Worm (Caenorhabditis elegans) whole organism, L4 larva: Measurements from ENCODE around the gene F35F10.5.

Experiments
- T26A8.4 ChIP-seq: fragments of 200-800 bp; sonication (Bioruptor generic); IDR thresholded peaks from 2 replicates; pipeline ENCODE4 v1.3.6; 2022; ENCODE audit warnings: missing genetic modification characterization, missing compliant biosample characterization
- ceh-44 ChIP-seq: fragments of 200-800 bp; sonication (Bioruptor generic); IDR thresholded peaks from 2 replicates; pipeline ENCODE4 v1.3.6; 2022; ENCODE audit warnings: missing genetic modification reagents, missing genetic modification characterization, missing compliant biosample characterization
- dmd-6 ChIP-seq: fragments of 200-800 bp; sonication (Bioruptor generic); IDR thresholded peaks from 2 replicates; pipeline ENCODE4 v1.3.6; 2022; ENCODE audit warnings: missing genetic modification reagents, missing genetic modification characterization, missing compliant biosample characterization
- mdt-29 ChIP-seq: fragments of 200-800 bp; sonication (Bioruptor generic); IDR thresholded peaks from 2 replicates; pipeline ENCODE4 v1.3.6; 2022; ENCODE audit warnings: missing genetic modification reagents, missing genetic modification characterization, missing compliant biosample characterization
- spr-3 ChIP-seq: fragments of 200-800 bp; sonication (Bioruptor generic); optimal IDR thresholded peaks from 2 replicates; lab custom pipeline; 2018; ENCODE audit warnings: mild to moderate bottlenecking, missing genetic modification characterization, missing compliant biosample characterization
- tra-1 ChIP-seq: fragments of 200-800 bp; sonication (Bioruptor generic); IDR thresholded peaks from 2 replicates; pipeline ENCODE4 v1.3.6; 2022; ENCODE audit warnings: missing genetic modification reagents, missing genetic modification characterization, missing compliant biosample characterization
- unc-62 ChIP-seq, 3 experiments: fragments of 150-350 bp in 1 of 3; sonication (generic microtip); optimal IDR thresholded peaks in 2 of 3; peaks in 1 of 3; 1 replicate in 1 of 3; 2 replicates in 2 of 3; lab custom pipeline; 2014 to 2017; ENCODE audit warnings: missing biosample characterization in 3 of 3, missing genetic modification characterization in 3 of 3, missing genetic modification reagents in 3 of 3, missing genotype in 1 of 3
- zag-1 ChIP-seq: fragments of 150-350 bp; optimal IDR thresholded peaks from 2 replicates; lab custom pipeline; 2014; ENCODE audit warnings: missing biosample characterization, missing genetic modification characterization
- ztf-11 ChIP-seq: fragments of 150-350 bp; optimal IDR thresholded peaks from 2 replicates; lab custom pipeline; 2014; ENCODE audit warnings: missing biosample characterization, missing genetic modification characterization

- TF ChIP-seq ceh-44 (GFP tag; lab: Robert Waterston, UW), result no peak
- peak in 1 of 2 experiments; percentile 97 for TF ChIP-seq unc-62 (GFP tag; optimal IDR thresholded peaks at IDR 0.05 in 1 of 2; lab: Kevin White, UChicago)
- TF ChIP-seq unc-62 (tag; optimal IDR thresholded peaks at IDR 0.05; lab: Kevin White, UChicago), result no peak
- no peak for TF ChIP-seq zag-1 (tag; lab: Kevin White, UChicago)
- TF ChIP-seq ztf-11, result no peak
- TF ChIP-seq mdt-29, result no peak
- no peak for TF ChIP-seq tra-1 (GFP tag; lab: Robert Waterston, UW)
- no peak for TF ChIP-seq T26A8.4
- no peak for TF ChIP-seq spr-3 (GFP tag; lab: Kevin White, UChicago)
- TF ChIP-seq dmd-6 (GFP tag; lab: Robert Waterston, UW), result no peak
These were observed 15.3 kb upstream of the F35F10.5 start, which contains the start of gene T28A11.19 for ce11 chrV:3269407-3269806.
